Worm (Caenorhabditis elegans): ENCODE measurements around the gene Y69H2.15.

DNA sequence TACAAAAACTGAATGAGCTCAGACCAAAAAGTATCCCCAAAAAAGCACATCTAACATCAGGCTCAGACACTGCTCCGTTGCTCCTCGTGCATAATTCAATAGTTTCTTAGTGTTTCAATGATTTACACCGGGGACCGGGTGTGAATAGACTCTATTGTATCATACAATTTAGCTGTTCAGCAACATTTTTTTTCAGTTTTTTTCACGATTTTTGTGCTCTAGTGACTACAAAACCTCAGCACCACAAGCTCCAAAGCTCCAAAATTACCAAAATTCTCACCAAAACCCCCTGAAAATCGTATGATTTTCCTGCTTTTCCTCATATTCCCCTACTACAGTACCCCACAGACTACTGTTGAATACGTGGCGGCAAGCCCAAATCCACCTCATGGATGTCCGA, 23.4 kb upstream of the Y69H2.15 start, which contains the start of gene egas-2:
- TF ChIP-seq snpc-4 (tag; optimal IDR thresholded peaks at IDR 0.05) (no peak), drap-1 (GFP tag; optimal IDR thresholded peaks at IDR 0.05) (no peak), pha-4 (tag; optimal IDR thresholded peaks at IDR 0.05) (no peak), elt-3 (tag; optimal IDR thresholded peaks at IDR 0.05) (no peak), nhr-12 (tag; optimal IDR thresholded peaks at IDR 0.05) (no peak), nhr-76 (tag; optimal IDR thresholded peaks at IDR 0.05) (no peak), ceh-83 (GFP tag; optimal IDR thresholded peaks at IDR 0.05) (no peak)

All from whole organism, mixed stage, embryonic.